Worm (Caenorhabditis elegans): ENCODE data around the gene ttr-42.

- peak; percentile 52 for TF ChIP-seq nhr-25 (tag; optimal IDR thresholded peaks at IDR 0.05)
- TF ChIP-seq F13H6.1 (tag; optimal IDR thresholded peaks at IDR 0.05), result peak; percentile 74
- TF ChIP-seq ceh-82 (tag; optimal IDR thresholded peaks at IDR 0.05), result no peak
- TF ChIP-seq lsy-2 (tag; optimal IDR thresholded peaks at IDR 0.05), result peak; percentile 36 to 51
- TF ChIP-seq snpc-4 (tag; optimal IDR thresholded peaks at IDR 0.05), result no peak
- TF ChIP-seq nhr-237 (tag; optimal IDR thresholded peaks at IDR 0.05), result no peak
- TF ChIP-seq unc-62 (GFP tag; optimal IDR thresholded peaks at IDR 0.05), result no peak
- TF ChIP-seq ztf-4 (tag; optimal IDR thresholded peaks at IDR 0.05), result peak; percentile 39
- TF ChIP-seq nhr-23 (tag; optimal IDR thresholded peaks at IDR 0.05), result no peak
Observed at ce11 chrX:2613077-2613476, 35.5 kb downstream of the ttr-42 start.

Measured in whole organism, L2 larva.